Worm (Caenorhabditis elegans): ENCODE data around the gene F35H12.5.

Gene F35H12.5

DNA sequence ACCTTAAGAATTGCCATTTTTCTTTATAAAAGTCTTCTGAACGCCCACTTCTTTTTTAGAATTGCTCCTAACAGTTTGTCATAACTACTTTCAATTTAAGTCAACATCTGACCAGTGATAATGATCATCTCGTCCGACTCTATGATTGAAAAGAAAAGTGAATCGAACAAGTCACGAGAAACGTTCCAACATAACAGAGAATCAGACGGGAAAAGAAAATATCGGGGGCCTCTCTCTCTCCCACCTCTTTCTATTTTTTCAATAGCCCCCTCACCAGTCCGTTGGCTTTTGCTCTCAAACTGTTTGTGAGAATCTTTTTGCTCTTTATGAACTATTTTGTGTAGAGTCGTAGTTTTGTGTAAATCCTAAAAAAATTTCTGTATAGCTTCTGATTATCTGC, 9.4 kb downstream of the F35H12.5 start:
- TF ChIP-seq sma-9 (GFP tag; optimal IDR thresholded peaks at IDR 0.05) = peak; percentile 8
- no peak for TF ChIP-seq sma-9 (tag; optimal IDR thresholded peaks at IDR 0.05)
- TF ChIP-seq F13H6.1 (tag; optimal IDR thresholded peaks at IDR 0.05) = no peak
- no peak for TF ChIP-seq ztf-4 (tag; optimal IDR thresholded peaks at IDR 0.05)
- no peak for TF ChIP-seq ceh-82 (tag; optimal IDR thresholded peaks at IDR 0.05)
- TF ChIP-seq nhr-237 (tag; optimal IDR thresholded peaks at IDR 0.05) = no peak
- no peak for TF ChIP-seq snpc-4 (tag; optimal IDR thresholded peaks at IDR 0.05)
- peak; percentile 51 for TF ChIP-seq blmp-1 (tag; optimal IDR thresholded peaks at IDR 0.05; ENCODE audit: insufficient read depth)
- no peak for TF ChIP-seq alr-1 (tag; optimal IDR thresholded peaks at IDR 0.05)
- TF ChIP-seq ama-1 (optimal IDR thresholded peaks at IDR 0.05) = no peak
- TF ChIP-seq sem-4 (tag; optimal IDR thresholded peaks at IDR 0.05) = no peak
- TF ChIP-seq nhr-21 (tag; optimal IDR thresholded peaks at IDR 0.05) = no peak
- no peak for TF ChIP-seq ztf-11 (tag; optimal IDR thresholded peaks at IDR 0.05)
- TF ChIP-seq nhr-129 (tag; optimal IDR thresholded peaks at IDR 0.05) = peak; percentile 7
- no peak for TF ChIP-seq ztf-1 (GFP tag; conservative IDR thresholded peaks at IDR 0.05)
- TF ChIP-seq nhr-77 (tag; optimal IDR thresholded peaks at IDR 0.05) = no peak

DNA sequence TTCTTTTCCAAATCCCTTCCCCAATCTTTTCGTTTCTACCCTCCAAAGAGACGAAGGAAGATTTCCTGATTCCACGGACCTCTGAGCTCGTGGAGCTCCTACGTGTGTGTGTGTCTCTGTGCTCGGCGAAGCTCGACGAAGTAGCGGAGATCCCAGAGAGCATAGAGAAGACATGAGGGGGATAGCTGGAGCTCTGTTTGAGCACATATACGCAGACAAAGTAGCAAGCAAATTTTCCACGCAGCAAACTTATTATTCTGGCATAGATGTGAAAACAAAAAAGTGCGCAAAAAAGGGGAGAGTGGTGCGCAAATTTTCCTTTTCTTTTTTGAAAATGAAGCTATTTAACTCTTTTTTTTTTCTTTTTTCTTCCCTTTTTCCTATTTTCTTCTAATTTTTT, 14.7 kb downstream of the F35H12.5 start:
- peak; percentile 43 for TF ChIP-seq C34F6.9 (tag; optimal IDR thresholded peaks at IDR 0.05)
- no peak for TF ChIP-seq dmd-4 (tag; optimal IDR thresholded peaks at IDR 0.05)
- no peak for TF ChIP-seq alr-1 (tag; optimal IDR thresholded peaks at IDR 0.05)
- TF ChIP-seq nhr-12 (tag; optimal IDR thresholded peaks at IDR 0.05) = no peak
- no peak for TF ChIP-seq unc-62 (GFP tag; optimal IDR thresholded peaks at IDR 0.05)
- TF ChIP-seq ztf-4 (tag; optimal IDR thresholded peaks at IDR 0.05) = no peak
- TF ChIP-seq aly-2 (tag; optimal IDR thresholded peaks at IDR 0.05) = no peak
- no peak for TF ChIP-seq sma-9 (GFP tag; optimal IDR thresholded peaks at IDR 0.05)
- TF ChIP-seq sma-9 (tag; optimal IDR thresholded peaks at IDR 0.05) = no peak
- TF ChIP-seq gmeb-1 (tag; optimal IDR thresholded peaks at IDR 0.05) = no peak
- no peak for TF ChIP-seq ama-1 (optimal IDR thresholded peaks at IDR 0.05)
- no peak for TF ChIP-seq snpc-4 (tag; optimal IDR thresholded peaks at IDR 0.05)
- TF ChIP-seq nhr-10 (tag; optimal IDR thresholded peaks at IDR 0.05) = no peak
- no peak for TF ChIP-seq nhr-237 (tag; optimal IDR thresholded peaks at IDR 0.05)
- no peak for TF ChIP-seq ZK546.5 (tag; optimal IDR thresholded peaks at IDR 0.05)
- no peak for TF ChIP-seq unc-39 (tag; optimal IDR thresholded peaks at IDR 0.05)
- no peak for TF ChIP-seq mbf-1 (tag; optimal IDR thresholded peaks at IDR 0.05)
- TF ChIP-seq egl-27 (tag; optimal IDR thresholded peaks at IDR 0.05) = no peak
- no peak for TF ChIP-seq blmp-1 (tag; optimal IDR thresholded peaks at IDR 0.05; ENCODE audit: insufficient read depth)
- no peak for TF ChIP-seq nhr-77 (tag; optimal IDR thresholded peaks at IDR 0.05)
- no peak for TF ChIP-seq F13H6.1 (tag; optimal IDR thresholded peaks at IDR 0.05)
- no peak for TF ChIP-seq ceh-82 (tag; optimal IDR thresholded peaks at IDR 0.05)
- TF ChIP-seq sem-4 (tag; optimal IDR thresholded peaks at IDR 0.05) = no peak
- TF ChIP-seq nhr-21 (tag; optimal IDR thresholded peaks at IDR 0.05) = no peak
- no peak for TF ChIP-seq R02D3.7 (tag; optimal IDR thresholded peaks at IDR 0.05)
- TF ChIP-seq nhr-23 (tag; optimal IDR thresholded peaks at IDR 0.05) = no peak
- no peak for TF ChIP-seq peb-1 (tag; optimal IDR thresholded peaks at IDR 0.05)
- TF ChIP-seq nhr-129 (tag; optimal IDR thresholded peaks at IDR 0.05) = peak; percentile 54
- TF ChIP-seq fos-1 (tag; optimal IDR thresholded peaks at IDR 0.05) = no peak
- TF ChIP-seq lsy-2 (tag; optimal IDR thresholded peaks at IDR 0.05) = peak in 1 of 2 experiments; percentile 40
- TF ChIP-seq sma-3 (GFP tag; optimal IDR thresholded peaks at IDR 0.05) = no peak
- TF ChIP-seq skn-1 (tag; optimal IDR thresholded peaks at IDR 0.05) = no peak
- no peak for TF ChIP-seq elt-1 (tag; optimal IDR thresholded peaks at IDR 0.05)
- peak; percentile 52 for TF ChIP-seq zag-1 (tag; optimal IDR thresholded peaks at IDR 0.05)
- TF ChIP-seq lin-11 (tag; optimal IDR thresholded peaks at IDR 0.05) = no peak
- no peak for TF ChIP-seq elt-3 (tag; optimal IDR thresholded peaks at IDR 0.05)
- TF ChIP-seq crh-2 (tag; optimal IDR thresholded peaks at IDR 0.05) = peak; percentile 51
- TF ChIP-seq nhr-25 (tag; optimal IDR thresholded peaks at IDR 0.05) = no peak
- TF ChIP-seq unc-55 (GFP tag; optimal IDR thresholded peaks at IDR 0.05) = peak; percentile 72
- TF ChIP-seq lin-39 (tag; optimal IDR thresholded peaks at IDR 0.05) = no peak
- TF ChIP-seq lin-13 (GFP tag; optimal IDR thresholded peaks at IDR 0.05) = no peak
- no peak for TF ChIP-seq nhr-6 (tag; optimal IDR thresholded peaks at IDR 0.05)
- TF ChIP-seq ztf-11 (tag; optimal IDR thresholded peaks at IDR 0.05) = no peak
- no peak for TF ChIP-seq Y55F3AM.14 (GFP tag; optimal IDR thresholded peaks at IDR 0.05)
- TF ChIP-seq mdl-1 (tag; optimal IDR thresholded peaks at IDR 0.05) = peak in 1 of 2 experiments; percentile 57
- no peak for TF ChIP-seq ceh-16 (tag; optimal IDR thresholded peaks at IDR 0.05)
- TF ChIP-seq mab-5 (tag; optimal IDR thresholded peaks at IDR 0.05) = no peak
- no peak for TF ChIP-seq ztf-1 (GFP tag; conservative IDR thresholded peaks at IDR 0.05)
- TF ChIP-seq nhr-11 (tag; optimal IDR thresholded peaks at IDR 0.05) = no peak

All from whole organism, L2 larva.